Fruit fly (Drosophila melanogaster) S2 (cell line): ENCODE results near the gene CG31436.

Source experiments
- CG8478 ChIP-seq: fragments of >200 bp; optimal IDR thresholded peaks from 2 replicates; lab custom pipeline; 2018
- CTCF ChIP-seq, 2 experiments: fragments of >200 bp; optimal IDR thresholded peaks; 2 replicates each; lab custom pipeline; 2018

dm6 chr3R:25279796-25280350 is 24.1 kb upstream of the CG31436 start, which contains the start of gene CG10514:
- TF ChIP-seq CG8478 (lab: Kevin White, UChicago): no peak
- TF ChIP-seq CTCF (optimal IDR thresholded peaks at IDR 0.05; lab: Kevin White, UChicago): no peak
